Fruit fly (Drosophila melanogaster): ENCODE results near the gene CG8958.

The CG8958 gene

dm6 chrX:16090179-16091144 is 7.4 kb downstream of the CG8958 start:
- TF ChIP-seq Sin3A (optimal IDR thresholded peaks at IDR 0.05) (no peak), insv (optimal IDR thresholded peaks at IDR 0.05) (no peak), h (optimal IDR thresholded peaks at IDR 0.05) (no peak), ttk (optimal IDR thresholded peaks at IDR 0.05) (no peak), Myc (optimal IDR thresholded peaks at IDR 0.05) (no peak), psq (optimal IDR thresholded peaks at IDR 0.05) (no peak)

dm6 chrX:16091431-16091990 is 8.5 kb downstream of the CG8958 start, which contains the start of gene Tob:
Gene Tob, minus strand, starts transcription at chrX:16091495.
- TF ChIP-seq h (optimal IDR thresholded peaks at IDR 0.05), result no peak
- no peak for TF ChIP-seq insv (optimal IDR thresholded peaks at IDR 0.05)
- no peak for TF ChIP-seq ttk (optimal IDR thresholded peaks at IDR 0.05)
- TF ChIP-seq psq (optimal IDR thresholded peaks at IDR 0.05), result no peak
- no peak for TF ChIP-seq Myc (optimal IDR thresholded peaks at IDR 0.05)
- TF ChIP-seq Sin3A (optimal IDR thresholded peaks at IDR 0.05), result no peak

DNA sequence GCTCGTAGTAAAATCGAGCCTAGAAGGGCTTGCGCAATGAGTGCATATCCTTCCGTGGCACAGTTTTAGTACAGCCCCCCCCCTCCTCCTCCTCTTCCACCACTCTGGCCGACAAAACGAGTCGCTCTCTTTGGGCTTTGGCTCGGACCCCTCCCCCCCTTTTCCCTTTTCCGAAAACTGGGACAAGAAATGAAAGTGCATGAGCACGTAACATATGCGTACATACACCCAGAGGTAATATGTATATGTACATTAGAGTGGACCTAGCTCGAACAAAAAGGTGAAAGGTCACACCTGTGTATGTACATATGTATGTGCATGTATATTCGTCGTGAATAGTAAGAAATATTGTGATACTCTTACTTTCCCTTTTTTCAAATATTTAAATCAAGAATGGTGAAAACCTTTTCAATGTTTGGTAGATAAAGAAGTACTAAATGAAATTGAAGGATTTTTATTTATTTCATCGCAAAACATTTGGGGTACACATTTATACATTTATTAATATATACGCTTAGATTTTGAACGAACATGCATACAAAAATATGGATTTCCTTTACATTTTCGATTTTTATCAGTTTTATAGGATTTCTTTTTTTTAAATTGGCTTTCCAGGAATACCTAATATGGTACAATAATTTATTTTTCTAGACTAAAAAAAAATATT is 9.7 kb downstream of the CG8958 start:
- no peak for TF ChIP-seq insv (optimal IDR thresholded peaks at IDR 0.05)
- no peak for TF ChIP-seq Myc (optimal IDR thresholded peaks at IDR 0.05)
- TF ChIP-seq Sin3A (optimal IDR thresholded peaks at IDR 0.05), result no peak
- TF ChIP-seq ttk (optimal IDR thresholded peaks at IDR 0.05), result no peak
- TF ChIP-seq h (optimal IDR thresholded peaks at IDR 0.05), result no peak
- no peak for TF ChIP-seq psq (optimal IDR thresholded peaks at IDR 0.05)

dm6 chrX:16096488-16096887 is 13.5 kb downstream of the CG8958 start:
- TF ChIP-seq psq (optimal IDR thresholded peaks at IDR 0.05), result no peak
- TF ChIP-seq Sin3A (optimal IDR thresholded peaks at IDR 0.05), result no peak
- TF ChIP-seq h (optimal IDR thresholded peaks at IDR 0.05), result no peak
- no peak for TF ChIP-seq Myc (optimal IDR thresholded peaks at IDR 0.05)
- TF ChIP-seq insv (optimal IDR thresholded peaks at IDR 0.05), result no peak
- no peak for TF ChIP-seq ttk (optimal IDR thresholded peaks at IDR 0.05)

- TF ChIP-seq h (optimal IDR thresholded peaks at IDR 0.05), result no peak
- no peak for TF ChIP-seq Sin3A (optimal IDR thresholded peaks at IDR 0.05)
- TF ChIP-seq psq (optimal IDR thresholded peaks at IDR 0.05), result no peak
Measured at dm6 chrX:16100726-16101351, 17.8 kb downstream of the CG8958 start.

- TF ChIP-seq ttk (optimal IDR thresholded peaks at IDR 0.05), result no peak
- no peak for TF ChIP-seq Sin3A (optimal IDR thresholded peaks at IDR 0.05)
- TF ChIP-seq insv (optimal IDR thresholded peaks at IDR 0.05), result no peak
- no peak for TF ChIP-seq Myc (optimal IDR thresholded peaks at IDR 0.05)
- TF ChIP-seq psq (optimal IDR thresholded peaks at IDR 0.05), result no peak
Measured at dm6 chrX:16102338-16103218, 19.5 kb downstream of the CG8958 start.

dm6 chrX:16103482-16103881 is 20.4 kb downstream of the CG8958 start:
- no peak for TF ChIP-seq insv (optimal IDR thresholded peaks at IDR 0.05)
- no peak for TF ChIP-seq Myc (optimal IDR thresholded peaks at IDR 0.05)
- no peak for TF ChIP-seq ttk (optimal IDR thresholded peaks at IDR 0.05)
- no peak for TF ChIP-seq h (optimal IDR thresholded peaks at IDR 0.05)
- TF ChIP-seq psq (optimal IDR thresholded peaks at IDR 0.05), result no peak
- no peak for TF ChIP-seq Sin3A (optimal IDR thresholded peaks at IDR 0.05)

DNA sequence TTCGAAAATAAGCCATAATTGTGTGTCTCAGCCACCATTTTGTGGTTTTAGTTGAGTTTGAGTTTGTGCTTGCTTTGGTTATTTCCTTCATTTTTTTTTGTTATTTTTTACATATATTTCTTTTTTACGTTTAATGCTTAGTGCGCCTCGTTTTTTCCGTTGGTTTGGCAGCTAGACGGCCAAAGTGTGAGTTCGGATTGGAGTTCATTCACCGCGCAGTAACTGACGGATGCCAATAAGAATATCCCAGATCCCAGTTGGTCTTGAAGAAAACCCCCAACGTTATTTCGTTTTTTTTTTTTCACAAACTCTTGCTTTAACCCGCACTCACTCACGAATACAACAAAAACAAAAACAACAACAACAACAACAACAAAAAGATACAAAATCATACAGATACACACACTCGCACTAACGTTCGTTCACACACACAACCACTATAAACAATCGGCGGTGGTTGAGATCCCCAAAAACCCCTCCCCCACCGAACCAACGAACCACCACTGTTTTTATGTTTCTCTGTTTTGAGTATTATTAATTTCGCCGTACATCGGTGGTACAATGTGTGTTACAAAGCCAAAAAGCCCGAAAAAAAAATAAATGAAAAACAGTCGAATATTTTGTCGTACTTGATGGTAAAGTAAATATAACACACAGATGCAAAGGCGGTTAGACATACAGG is 21.2 kb downstream of the CG8958 start:
- TF ChIP-seq insv (optimal IDR thresholded peaks at IDR 0.05) (no peak), h (optimal IDR thresholded peaks at IDR 0.05) (no peak), ttk (optimal IDR thresholded peaks at IDR 0.05) (no peak), Myc (optimal IDR thresholded peaks at IDR 0.05) (no peak), Sin3A (optimal IDR thresholded peaks at IDR 0.05) (no peak), psq (optimal IDR thresholded peaks at IDR 0.05) (no peak)

DNA sequence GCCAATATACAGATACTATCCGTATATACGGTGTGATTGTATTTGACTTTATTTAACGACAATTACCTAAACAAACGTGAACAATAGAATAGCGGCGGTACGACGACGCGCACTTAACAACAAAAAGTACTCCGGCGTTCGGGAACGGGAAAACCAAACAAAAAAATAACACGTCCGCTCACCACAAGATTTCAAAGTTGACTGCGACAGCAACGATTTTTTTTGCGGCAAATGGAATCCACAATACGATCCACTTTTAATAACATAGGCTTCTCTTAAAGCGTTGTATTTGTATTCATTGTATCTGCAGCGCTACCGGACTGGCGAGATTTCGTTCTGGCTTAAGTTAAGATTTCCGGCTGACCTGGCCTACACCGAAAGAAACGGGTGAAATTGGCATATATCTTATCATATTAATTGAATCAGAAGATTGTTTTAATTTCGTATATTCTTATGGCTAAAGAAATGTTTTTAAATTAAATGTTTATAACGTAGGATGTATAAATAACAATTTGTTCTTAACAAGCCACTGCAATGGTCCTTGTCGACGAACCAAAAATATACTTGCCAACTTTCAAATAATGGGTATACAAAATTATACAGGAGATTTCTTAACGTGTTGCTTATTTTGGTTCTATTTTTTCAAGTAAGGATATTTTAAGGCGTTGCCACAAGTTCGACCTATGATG is 21.9 kb downstream of the CG8958 start, which contains the start of the genes CG42353 and CG42354:
TSS of gene CG42353 (minus strand) at position 209 of the 689 bp plus-strand sequence.
TSS of gene CG42354 (minus strand) at position 209 of the 689 bp plus-strand sequence.
- no peak for TF ChIP-seq psq (optimal IDR thresholded peaks at IDR 0.05)
- no peak for TF ChIP-seq insv (optimal IDR thresholded peaks at IDR 0.05)
- no peak for TF ChIP-seq h (optimal IDR thresholded peaks at IDR 0.05)
- TF ChIP-seq Sin3A (optimal IDR thresholded peaks at IDR 0.05), result no peak
- TF ChIP-seq Myc (optimal IDR thresholded peaks at IDR 0.05), result no peak
- TF ChIP-seq ttk (optimal IDR thresholded peaks at IDR 0.05), result no peak

dm6 chrX:16105715-16106114 is 22.7 kb downstream of the CG8958 start:
- TF ChIP-seq ttk (optimal IDR thresholded peaks at IDR 0.05), result no peak
- TF ChIP-seq h (optimal IDR thresholded peaks at IDR 0.05), result no peak
- no peak for TF ChIP-seq psq (optimal IDR thresholded peaks at IDR 0.05)
- no peak for TF ChIP-seq insv (optimal IDR thresholded peaks at IDR 0.05)
